Worm (Caenorhabditis elegans) whole organism, L2 larva: ENCODE data around the gene inos-1.

Experiments used
- fos-1 ChIP-seq: fragments of 150-350 bp; optimal IDR thresholded peaks from 2 replicates; lab custom pipeline; 2014; ENCODE audit warnings: missing biosample characterization, missing genetic modification characterization
- nhr-77 ChIP-seq: fragments of 150-350 bp; optimal IDR thresholded peaks from 2 replicates; lab custom pipeline; 2014; ENCODE audit warnings: missing biosample characterization, missing genetic modification characterization
- unc-62 ChIP-seq: fragments of 150-350 bp; optimal IDR thresholded peaks from 2 replicates; lab custom pipeline; 2014; ENCODE audit warnings: missing biosample characterization, missing genetic modification reagents, missing genetic modification characterization
- ztf-11 ChIP-seq: sonication (generic microtip); optimal IDR thresholded peaks from 2 replicates; lab custom pipeline; 2017; ENCODE audit warnings: missing biosample characterization, missing genetic modification characterization

- no peak for TF ChIP-seq fos-1 (tag; lab: Kevin White, UChicago)
- TF ChIP-seq nhr-77 (tag; lab: Kevin White, UChicago) = no peak
- TF ChIP-seq ztf-11 (tag; lab: Kevin White, UChicago) = no peak
- no peak for TF ChIP-seq unc-62 (GFP tag; lab: Kevin White, UChicago)
Measured at ce11 chrII:11713569-11713968, 13.5 kb upstream of the inos-1 start, which contains the start of gene F13D12.10.
